Fruit fly (Drosophila melanogaster) whole organism, embryonic: ENCODE data around the gene Gen.
A peak's percentile ranks its signal among the peaks of the same experiment; 100 is the strongest.

ENCODE experiments used
- Asciz ChIP-seq: fragments of 200-800 bp; sonication (Bioruptor generic); optimal IDR thresholded peaks from 2 replicates; lab custom pipeline; 2017; ENCODE audit warnings: missing biosample characterization, mild to moderate bottlenecking, missing genetic modification characterization, missing genetic modification reagents
- BEAF-32 ChIP-seq: fragments of 200-800 bp; sonication (Bioruptor generic); optimal IDR thresholded peaks from 3 replicates; lab custom pipeline; 2017; ENCODE audit warnings: missing biosample characterization, missing genetic modification characterization, mild to moderate bottlenecking, moderate library complexity, missing genetic modification reagents
- CG10274 ChIP-seq: fragments of 200-800 bp; sonication (Bioruptor generic); optimal IDR thresholded peaks from 3 replicates; lab custom pipeline; 2017; ENCODE audit warnings: missing biosample characterization, mild to moderate bottlenecking, missing genetic modification characterization
- CG10543 ChIP-seq: fragments of 200-800 bp; sonication (Bioruptor generic); optimal IDR thresholded peaks from 3 replicates; lab custom pipeline; 2017; ENCODE audit warnings: missing biosample characterization, mild to moderate bottlenecking, missing genetic modification characterization, moderate library complexity
- CG11456 ChIP-seq: fragments of 200-800 bp; sonication (Bioruptor generic); IDR thresholded peaks from 3 replicates; pipeline ENCODE4 v1.3.6; 2022; ENCODE audit warnings: missing biosample characterization, missing genetic modification characterization
- CG11504 ChIP-seq: fragments of 200-800 bp; sonication (Bioruptor generic); optimal IDR thresholded peaks from 3 replicates; lab custom pipeline; 2019; ENCODE audit warnings: missing biosample characterization, mild to moderate bottlenecking, missing genetic modification characterization, moderate library complexity
- CG11695 ChIP-seq: fragments of 200-800 bp; sonication (Bioruptor generic); IDR thresholded peaks from 3 replicates; pipeline ENCODE4 v1.3.6; 2022; ENCODE audit warnings: missing biosample characterization, missing genetic modification characterization
- CG12391 ChIP-seq: fragments of 200-800 bp; sonication (Bioruptor generic); optimal IDR thresholded peaks from 3 replicates; lab custom pipeline; 2018; ENCODE audit warnings: missing biosample characterization, mild to moderate bottlenecking, missing genetic modification characterization, moderate library complexity
- CG12744 ChIP-seq: fragments of 200-800 bp; sonication (Bioruptor generic); optimal IDR thresholded peaks from 2 replicates; lab custom pipeline; 2016; ENCODE audit warnings: missing biosample characterization, missing genetic modification characterization
- CG12769 ChIP-seq: fragments of 200-800 bp; sonication (Bioruptor generic); optimal IDR thresholded peaks from 2 replicates; lab custom pipeline; 2019; ENCODE audit warnings: missing biosample characterization, mild to moderate bottlenecking, missing genetic modification characterization, moderate library complexity
- CG12942 ChIP-seq: fragments of 200-800 bp; sonication (Bioruptor generic); optimal IDR thresholded peaks from 3 replicates; lab custom pipeline; 2016; ENCODE audit warnings: missing biosample characterization, missing genetic modification characterization
- CG13296 ChIP-seq: fragments of 200-800 bp; sonication (Bioruptor generic); optimal IDR thresholded peaks from 3 replicates; lab custom pipeline; 2018; ENCODE audit warnings: missing biosample characterization, mild to moderate bottlenecking, missing genetic modification characterization
- CG14965 ChIP-seq: fragments of 200-800 bp; sonication (Bioruptor generic); optimal IDR thresholded peaks from 2 replicates; lab custom pipeline; 2016; ENCODE audit warnings: missing biosample characterization, missing genetic modification characterization, borderline replicate concordance
- CG15696 ChIP-seq: fragments of 200-800 bp; sonication (Bioruptor generic); optimal IDR thresholded peaks from 2 replicates; lab custom pipeline; 2019; ENCODE audit warnings: missing biosample characterization, mild to moderate bottlenecking, missing genetic modification characterization, moderate library complexity
- CG17802 ChIP-seq: fragments of 200-800 bp; sonication (Bioruptor generic); optimal IDR thresholded peaks from 2 replicates; lab custom pipeline; 2018; ENCODE audit warnings: missing biosample characterization, mild to moderate bottlenecking, missing genetic modification characterization, moderate library complexity
- CG17829 ChIP-seq: fragments of 200-800 bp; optimal IDR thresholded peaks from 2 replicates; lab custom pipeline; 2019; ENCODE audit warnings: missing biosample characterization, mild to moderate bottlenecking, missing genetic modification characterization, moderate library complexity
- CG2116 ChIP-seq: fragments of 200-800 bp; sonication (Bioruptor generic); optimal IDR thresholded peaks from 3 replicates; lab custom pipeline; 2018; ENCODE audit warnings: missing biosample characterization, mild to moderate bottlenecking, missing genetic modification characterization
- CG32767 ChIP-seq: fragments of 200-800 bp; sonication (Bioruptor generic); IDR thresholded peaks from 2 replicates; pipeline ENCODE4 v1.3.6; 2022; ENCODE audit warnings: missing biosample characterization, missing genetic modification characterization
- CG4707 ChIP-seq: fragments of 200-800 bp; sonication (Bioruptor generic); optimal IDR thresholded peaks from 2 replicates; lab custom pipeline; 2018; ENCODE audit warnings: missing biosample characterization, mild to moderate bottlenecking, missing genetic modification characterization, moderate library complexity
- CG8388 ChIP-seq: fragments of 200-800 bp; sonication (Bioruptor generic); optimal IDR thresholded peaks from 2 replicates; lab custom pipeline; 2019; ENCODE audit warnings: missing biosample characterization, mild to moderate bottlenecking, missing genetic modification characterization, moderate library complexity
- CG9727 ChIP-seq: fragments of 200-800 bp; sonication (Bioruptor generic); optimal IDR thresholded peaks from 3 replicates; lab custom pipeline; 2017; ENCODE audit warnings: missing biosample characterization, mild to moderate bottlenecking, missing genetic modification characterization
- Doc2 ChIP-seq: fragments of 200-800 bp; sonication (Bioruptor generic); IDR thresholded peaks from 2 replicates; pipeline ENCODE4 v1.3.6; 2022; ENCODE audit warnings: missing biosample characterization, missing genetic modification characterization
- Ets65A ChIP-seq: fragments of 200-800 bp; sonication (Bioruptor generic); peaks from one replicate; lab custom pipeline; 2016; ENCODE audit warnings: missing biosample characterization, missing genetic modification characterization
- Kr ChIP-seq: fragments of 200-800 bp; sonication (Bioruptor generic); optimal IDR thresholded peaks from 2 replicates; lab custom pipeline; 2017; ENCODE audit warnings: missing biosample characterization, mild to moderate bottlenecking, missing genetic modification characterization
- NC2α ChIP-seq: fragments of 200-800 bp; sonication (Bioruptor generic); optimal IDR thresholded peaks from 2 replicates; lab custom pipeline; 2016; ENCODE audit warnings: missing biosample characterization, missing genetic modification characterization
- NFAT ChIP-seq: fragments of 200-800 bp; sonication (Bioruptor generic); IDR thresholded peaks from 2 replicates; pipeline ENCODE4 v1.3.6; 2022; ENCODE audit warnings: missing biosample characterization, missing genetic modification characterization
- Oli ChIP-seq: fragments of 200-800 bp; sonication (Bioruptor generic); optimal IDR thresholded peaks from 2 replicates; lab custom pipeline; 2018; ENCODE audit warnings: missing biosample characterization, mild to moderate bottlenecking, missing genetic modification characterization, moderate library complexity
- Rfx ChIP-seq: fragments of 200-800 bp; sonication (Bioruptor generic); IDR thresholded peaks from 2 replicates; pipeline ENCODE4 v1.3.6; 2022; ENCODE audit warnings: missing biosample characterization, missing genetic modification characterization
- Side ChIP-seq: fragments of 200-800 bp; sonication (Bioruptor generic); optimal IDR thresholded peaks from 2 replicates; lab custom pipeline; 2016; ENCODE audit warnings: missing biosample characterization, missing genetic modification characterization
- TFAM ChIP-seq: fragments of 200-800 bp; sonication (Bioruptor generic); optimal IDR thresholded peaks from 2 replicates; lab custom pipeline; 2017; ENCODE audit warnings: missing biosample characterization, missing genetic modification characterization, inconsistent platforms
- Tbp ChIP-seq: fragments of >200 bp; optimal IDR thresholded peaks from 2 replicates; lab custom pipeline; 2018; ENCODE audit warnings: missing biosample characterization, missing genetic modification characterization
- Xrp1 ChIP-seq: fragments of 200-800 bp; sonication (Bioruptor generic); IDR thresholded peaks from 2 replicates; pipeline ENCODE4 v1.3.6; 2022; ENCODE audit warnings: missing biosample characterization, missing genetic modification characterization
- az2 ChIP-seq: fragments of 200-800 bp; sonication (Bioruptor generic); optimal IDR thresholded peaks from 3 replicates; lab custom pipeline; 2016; ENCODE audit warnings: missing biosample characterization, missing genetic modification characterization
- btn ChIP-seq: fragments of 200-800 bp; sonication (Bioruptor generic); optimal IDR thresholded peaks from 2 replicates; lab custom pipeline; 2016; ENCODE audit warnings: missing biosample characterization, missing genetic modification characterization
- cg ChIP-seq: fragments of 200-800 bp; sonication (Bioruptor generic); optimal IDR thresholded peaks from 3 replicates; lab custom pipeline; 2019; ENCODE audit warnings: missing biosample characterization, mild to moderate bottlenecking, missing genetic modification characterization, moderate library complexity
- chinmo ChIP-seq: fragments of 200-800 bp; sonication (Bioruptor generic); IDR thresholded peaks from 4 replicates; pipeline ENCODE4 v1.3.6; 2022; ENCODE audit warnings: missing biosample characterization, missing genetic modification characterization; ENCODE audit not compliant: partially characterized antibody
- eve ChIP-seq, 2 experiments: fragments of >200 bp; optimal IDR thresholded peaks; 2 replicates each; lab custom pipeline; 2017; ENCODE audit warnings: missing biosample characterization in 2 of 2, missing genetic modification characterization in 2 of 2
- ewg ChIP-seq: fragments of 200-800 bp; sonication (Bioruptor generic); optimal IDR thresholded peaks from 3 replicates; lab custom pipeline; 2017; ENCODE audit warnings: mild to moderate bottlenecking, missing biosample characterization, missing genetic modification reagents, missing genetic modification characterization
- gcm2 ChIP-seq: fragments of 200-800 bp; sonication (Bioruptor generic); optimal IDR thresholded peaks from 2 replicates; lab custom pipeline; 2016; ENCODE audit warnings: missing biosample characterization, missing genetic modification characterization
- gem ChIP-seq: fragments of 200-800 bp; sonication (Bioruptor generic); optimal IDR thresholded peaks from 2 replicates; lab custom pipeline; 2019; ENCODE audit warnings: missing biosample characterization, mild to moderate bottlenecking, missing genetic modification characterization, moderate library complexity
- grau ChIP-seq: fragments of 200-800 bp; optimal IDR thresholded peaks from 3 replicates; lab custom pipeline; 2019; ENCODE audit warnings: missing biosample characterization, mild to moderate bottlenecking, missing genetic modification characterization, moderate library complexity
- kay ChIP-seq: fragments of 200-800 bp; sonication (Bioruptor generic); optimal IDR thresholded peaks from 2 replicates; lab custom pipeline; 2016; ENCODE audit warnings: missing biosample characterization, missing genetic modification characterization
- mam ChIP-seq: fragments of 200-800 bp; sonication (Bioruptor generic); optimal IDR thresholded peaks from 3 replicates; lab custom pipeline; 2016; ENCODE audit warnings: missing biosample characterization, missing genetic modification characterization
- pb ChIP-seq: fragments of 200-800 bp; sonication (Bioruptor generic); optimal IDR thresholded peaks from 3 replicates; lab custom pipeline; 2016; ENCODE audit warnings: missing biosample characterization, missing genetic modification characterization
- psq ChIP-seq: fragments of 200-800 bp; sonication (Bioruptor generic); optimal IDR thresholded peaks from 2 replicates; lab custom pipeline; 2017; ENCODE audit warnings: missing biosample characterization, missing genetic modification characterization
- ro ChIP-seq: fragments of 200-800 bp; sonication (Bioruptor generic); IDR thresholded peaks from 2 replicates; pipeline ENCODE4 v1.3.6; 2022; ENCODE audit warnings: missing biosample characterization, missing genetic modification characterization
- sens ChIP-seq: fragments of 200-800 bp; sonication (Bioruptor generic); peaks from one replicate; lab custom pipeline; 2016; ENCODE audit warnings: missing biosample characterization, missing genetic modification characterization
- sna ChIP-seq: fragments of 200-800 bp; sonication (Bioruptor generic); IDR thresholded peaks from 2 replicates; pipeline ENCODE4 v1.3.6; 2022; ENCODE audit warnings: missing biosample characterization, missing genetic modification characterization; ENCODE audit not compliant: partially characterized antibody
- sob ChIP-seq: fragments of 200-800 bp; sonication (Bioruptor generic); IDR thresholded peaks from 2 replicates; pipeline ENCODE4 v1.3.6; 2022; ENCODE audit warnings: missing biosample characterization, missing genetic modification characterization
- trem ChIP-seq: fragments of 200-800 bp; optimal IDR thresholded peaks from 3 replicates; lab custom pipeline; 2019; ENCODE audit warnings: missing biosample characterization, mild to moderate bottlenecking, missing genetic modification characterization, moderate library complexity
- yki ChIP-seq: fragments of >200 bp; optimal IDR thresholded peaks from 3 replicates; lab custom pipeline; 2018

The Gen gene

DNA sequence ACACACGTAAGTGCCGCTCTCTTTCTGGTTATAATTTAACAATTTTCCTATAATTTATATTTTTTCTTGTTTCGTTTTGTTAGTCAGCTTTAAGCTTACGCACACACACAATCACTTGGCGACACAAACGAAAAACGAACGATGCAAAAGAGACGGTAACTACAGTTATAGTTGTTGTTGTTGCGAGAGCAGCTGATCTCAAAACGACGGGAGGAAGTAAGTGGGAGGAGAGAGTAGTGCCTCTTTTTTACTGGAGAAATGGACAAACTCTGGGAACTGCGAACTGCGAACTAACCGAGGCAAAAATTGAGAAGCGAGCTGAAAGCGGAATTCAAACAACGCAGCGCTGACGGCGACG is 32.3 kb upstream of the Gen start (continued):
- TF ChIP-seq ewg (GFP tag; lab: Kevin White, UChicago): no peak
- no peak for TF ChIP-seq yki (lab: Kevin White, UChicago)
- peak; percentile 80 for TF ChIP-seq CG12769 (tag; lab: Kevin White, UChicago)
- TF ChIP-seq CG15696 (tag; lab: Kevin White, UChicago): no peak
- no peak for TF ChIP-seq CG17829
- no peak for TF ChIP-seq CG32767 (GFP tag; lab: Robert Waterston, UW)
- no peak for TF ChIP-seq CG11456 (GFP tag; lab: Robert Waterston, UW)
- TF ChIP-seq Xrp1: no peak
- TF ChIP-seq Doc2: no peak
- TF ChIP-seq gcm2 (GFP tag; lab: Kevin White, UChicago): no peak
- no peak for TF ChIP-seq Tbp (GFP tag; lab: Kevin White, UChicago)
- no peak for TF ChIP-seq CG12942
- TF ChIP-seq pb (GFP tag; lab: Kevin White, UChicago): no peak
- TF ChIP-seq CG2116: no peak
- TF ChIP-seq CG4707: no peak
- no peak for TF ChIP-seq Asciz
- TF ChIP-seq CG8388 (GFP tag; lab: Kevin White, UChicago): no peak
- no peak for TF ChIP-seq CG17802
- TF ChIP-seq psq (GFP tag; lab: Kevin White, UChicago): peak; percentile 55
- no peak for TF ChIP-seq BEAF-32 (GFP tag; lab: Kevin White, UChicago)
- peak; percentile 46 for TF ChIP-seq cg (GFP tag; lab: Kevin White, UChicago)
- no peak for TF ChIP-seq Kr (GFP tag; lab: Kevin White, UChicago)
- TF ChIP-seq CG13296 (GFP tag; lab: Kevin White, UChicago): no peak
- TF ChIP-seq ro: no peak
- no peak for TF ChIP-seq TFAM (GFP tag; lab: Kevin White, UChicago)
- no peak for TF ChIP-seq CG14965 (GFP tag; lab: Kevin White, UChicago)
- no peak for TF ChIP-seq Oli (tag; lab: Kevin White, UChicago)
- no peak for TF ChIP-seq trem (tag; lab: Kevin White, UChicago)
- TF ChIP-seq CG12744 (GFP tag; lab: Kevin White, UChicago): no peak

DNA sequence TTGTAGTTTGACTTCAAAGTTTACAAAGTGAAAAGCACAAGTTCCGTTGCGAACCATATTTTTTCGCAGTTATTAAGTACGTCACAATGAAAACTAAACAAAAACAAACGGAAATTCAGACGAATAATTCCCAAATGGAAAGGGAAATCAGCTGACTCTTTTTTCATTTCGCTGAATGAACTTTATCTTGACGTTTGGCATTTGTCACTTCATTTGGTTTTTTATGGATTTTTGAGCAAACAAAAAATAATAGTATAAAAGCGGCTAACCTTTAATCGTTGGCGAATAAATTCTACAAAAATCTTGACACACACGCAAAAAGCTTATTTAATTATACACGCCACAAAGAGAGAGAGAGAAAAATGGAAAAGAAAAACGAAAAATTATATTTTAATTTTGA is 31.5 kb upstream of the Gen start:
- TF ChIP-seq Side (no peak), chinmo (0 out of 4 replicates have a peak, but pooled peaks have one; percentile 2), eve (GFP tag; optimal IDR thresholded peaks at IDR 0.05; lab: Kevin White, UChicago) (peak in 1 of 2 experiments; percentile 19)

- TF ChIP-seq CG10274 (GFP tag; lab: Kevin White, UChicago) (no peak), sens (peak; percentile 71), NFAT (GFP tag; lab: Robert Waterston, UW) (no peak), CG10543 (GFP tag; lab: Kevin White, UChicago) (no peak), Rfx (GFP tag; lab: Robert Waterston, UW) (peak; percentile 52), mam (peak; percentile 8), Ets65A (GFP tag; lab: Kevin White, UChicago) (peak; percentile 35), CG12391 (peak; percentile 10), CG2116 (no peak), sob (GFP tag; lab: Robert Waterston, UW) (no peak; the same call in 1 of the 2 replicates), az2 (GFP tag; lab: Kevin White, UChicago) (peak; percentile 8), CG11695 (GFP tag; lab: Robert Waterston, UW) (no peak), NC2α (GFP tag; lab: Kevin White, UChicago) (no peak), btn (GFP tag; lab: Kevin White, UChicago) (no peak), kay (GFP tag; lab: Kevin White, UChicago) (no peak), gem (peak; percentile 8), CG11504 (tag; lab: Kevin White, UChicago) (peak; percentile 28), CG9727 (GFP tag; lab: Kevin White, UChicago) (peak; percentile 0), sna (GFP tag; lab: Robert Waterston, UW) (no peak), grau (peak; percentile 7)
These were observed 30.9 kb upstream of the Gen start for dm6 chr3L:5182994-5183566.
